Fruit fly (Drosophila melanogaster) whole organism, embryonic: ENCODE results near the gene asl.
A peak's percentile ranks its signal among the peaks of the same experiment; 100 is the strongest.

Source experiments
- Abd-B ChIP-seq: fragments of 200-800 bp; sonication (Bioruptor generic); optimal IDR thresholded peaks from 2 replicates; lab custom pipeline; 2018; ENCODE audit warnings: missing biosample characterization, mild to moderate bottlenecking, missing genetic modification characterization, moderate library complexity
- Ada2b ChIP-seq: fragments of 200-800 bp; sonication (Bioruptor generic); IDR thresholded peaks from 2 replicates; pipeline ENCODE4 v1.3.6; 2022; ENCODE audit warnings: missing biosample characterization, missing genetic modification characterization
- Aef1 ChIP-seq: fragments of 200-800 bp; sonication (Bioruptor generic); IDR thresholded peaks from 3 replicates; pipeline ENCODE4 v1.3.6; 2022; ENCODE audit warnings: missing biosample characterization, missing genetic modification characterization
- CG11456 ChIP-seq: fragments of 200-800 bp; sonication (Bioruptor generic); IDR thresholded peaks from 3 replicates; pipeline ENCODE4 v1.3.6; 2022; ENCODE audit warnings: missing biosample characterization, missing genetic modification characterization
- CG14860 ChIP-seq: fragments of 200-800 bp; sonication (Bioruptor generic); IDR thresholded peaks from 3 replicates; pipeline ENCODE4 v1.3.6; 2022; ENCODE audit warnings: missing biosample characterization, missing genetic modification characterization; ENCODE audit not compliant: partially characterized antibody
- CG1602 ChIP-seq: fragments of 200-800 bp; sonication (Bioruptor generic); optimal IDR thresholded peaks from 3 replicates; lab custom pipeline; 2016; ENCODE audit warnings: missing biosample characterization, missing genetic modification characterization
- CG3163 ChIP-seq: fragments of 200-800 bp; sonication (Bioruptor generic); optimal IDR thresholded peaks from 3 replicates; lab custom pipeline; 2016; ENCODE audit warnings: missing biosample characterization, missing genetic modification characterization
- CG34376 ChIP-seq: fragments of 200-800 bp; sonication (Bioruptor generic); optimal IDR thresholded peaks from 2 replicates; lab custom pipeline; 2018; ENCODE audit warnings: missing biosample characterization, mild to moderate bottlenecking, missing genetic modification characterization
- CG6765 ChIP-seq: fragments of 200-800 bp; sonication (Bioruptor generic); optimal IDR thresholded peaks from 3 replicates; lab custom pipeline; 2017; ENCODE audit warnings: missing biosample characterization, mild to moderate bottlenecking, missing genetic modification characterization
- CG7745 ChIP-seq: fragments of 200-800 bp; sonication (Bioruptor generic); optimal IDR thresholded peaks from 2 replicates; lab custom pipeline; 2018; ENCODE audit warnings: missing biosample characterization, mild to moderate bottlenecking, missing genetic modification characterization, moderate library complexity
- CG7987 ChIP-seq: fragments of 200-800 bp; sonication (Bioruptor generic); optimal IDR thresholded peaks from 2 replicates; lab custom pipeline; 2018; ENCODE audit warnings: missing biosample characterization, mild to moderate bottlenecking, missing genetic modification characterization, moderate library complexity
- CG8290 ChIP-seq, 3 experiments: fragments of 200-800 bp; sonication (Bioruptor generic); optimal IDR thresholded peaks; 2 replicates each; lab custom pipeline; 2016 to 2019; ENCODE audit warnings: missing biosample characterization in 3 of 3, missing genetic modification characterization in 3 of 3, mild to moderate bottlenecking in 2 of 3, moderate library complexity in 1 of 3
- CG9727 ChIP-seq: fragments of 200-800 bp; sonication (Bioruptor generic); optimal IDR thresholded peaks from 3 replicates; lab custom pipeline; 2017; ENCODE audit warnings: missing biosample characterization, mild to moderate bottlenecking, missing genetic modification characterization
- CTCF ChIP-seq: fragments of 200-800 bp; sonication (Bioruptor generic); optimal IDR thresholded peaks from 2 replicates; lab custom pipeline; 2017; ENCODE audit warnings: missing biosample characterization, mild to moderate bottlenecking, missing genetic modification characterization, moderate library complexity
- Dek ChIP-seq: fragments of 200-800 bp; sonication (Bioruptor generic); optimal IDR thresholded peaks from 3 replicates; lab custom pipeline; 2019; ENCODE audit warnings: missing biosample characterization, mild to moderate bottlenecking, missing genetic modification characterization, moderate library complexity
- Drgx ChIP-seq: fragments of 200-800 bp; sonication (Bioruptor generic); IDR thresholded peaks from 2 replicates; pipeline ENCODE4 v1.3.6; 2022; ENCODE audit warnings: missing biosample characterization, missing genetic modification characterization
- E2f2 ChIP-seq: fragments of 200-800 bp; sonication (Bioruptor generic); IDR thresholded peaks from 2 replicates; pipeline ENCODE4 v1.3.6; 2022; ENCODE audit warnings: missing biosample characterization, missing genetic modification characterization
- ERR ChIP-seq: fragments of 200-800 bp; sonication (Bioruptor generic); optimal IDR thresholded peaks from 2 replicates; lab custom pipeline; 2016; ENCODE audit warnings: missing biosample characterization, missing genetic modification characterization
- Fer2 ChIP-seq: fragments of 200-800 bp; sonication (Bioruptor generic); optimal IDR thresholded peaks from 2 replicates; lab custom pipeline; 2018; ENCODE audit warnings: missing biosample characterization, mild to moderate bottlenecking, missing genetic modification characterization, moderate library complexity
- H15 ChIP-seq: fragments of 200-800 bp; sonication (Bioruptor generic); IDR thresholded peaks from 3 replicates; pipeline ENCODE4 v1.3.6; 2022; ENCODE audit warnings: missing biosample characterization, missing genetic modification characterization
- HmgZ ChIP-seq: fragments of 200-800 bp; sonication (Bioruptor generic); optimal IDR thresholded peaks from 2 replicates; lab custom pipeline; 2018; ENCODE audit warnings: missing biosample characterization, mild to moderate bottlenecking, missing genetic modification characterization
- Hr78 ChIP-seq, 2 experiments: fragments of 200-800 bp in 1 of 2; fragments of >200 bp in 1 of 2; sonication (Bioruptor generic) in 1 of 2; optimal IDR thresholded peaks; 2 replicates each; lab custom pipeline; 2017 to 2019; ENCODE audit warnings: missing biosample characterization in 2 of 2, missing genetic modification characterization in 2 of 2, mild to moderate bottlenecking in 1 of 2, moderate library complexity in 1 of 2
- Kr ChIP-seq: fragments of 200-800 bp; sonication (Bioruptor generic); optimal IDR thresholded peaks from 2 replicates; lab custom pipeline; 2017; ENCODE audit warnings: missing biosample characterization, mild to moderate bottlenecking, missing genetic modification characterization
- Lpt ChIP-seq: fragments of >200 bp; optimal IDR thresholded peaks from 2 replicates; lab custom pipeline; 2018; ENCODE audit warnings: missing biosample characterization, missing genetic modification characterization
- Ravus ChIP-seq: fragments of 200-800 bp; sonication (Bioruptor generic); IDR thresholded peaks from 2 replicates; pipeline ENCODE4 v1.3.6; 2022; ENCODE audit warnings: missing biosample characterization, missing genetic modification characterization
- Stat92E ChIP-seq, 3 experiments: fragments of >200 bp in 2 of 3; fragments of 200-800 bp in 1 of 3; sonication (Bioruptor generic) in 1 of 3; optimal IDR thresholded peaks; 2 replicates each; lab custom pipeline; 2017 to 2019; ENCODE audit warnings: missing biosample characterization in 3 of 3, missing genetic modification characterization in 3 of 3, mild to moderate bottlenecking in 1 of 3, moderate library complexity in 1 of 3
- ab ChIP-seq: fragments of 200-800 bp; sonication (Bioruptor generic); optimal IDR thresholded peaks from 2 replicates; lab custom pipeline; 2016; ENCODE audit warnings: missing biosample characterization, missing genetic modification characterization
- ac ChIP-seq: fragments of 200-800 bp; sonication (Bioruptor generic); optimal IDR thresholded peaks from 3 replicates; lab custom pipeline; 2017; ENCODE audit warnings: missing biosample characterization, mild to moderate bottlenecking, missing genetic modification characterization
- bigmax ChIP-seq: fragments of 200-800 bp; sonication (Bioruptor generic); optimal IDR thresholded peaks from 2 replicates; lab custom pipeline; 2018; ENCODE audit warnings: missing biosample characterization, mild to moderate bottlenecking, missing genetic modification characterization
- dati ChIP-seq: fragments of 200-800 bp; sonication (Bioruptor generic); IDR thresholded peaks from 2 replicates; pipeline ENCODE4 v1.3.6; 2022; ENCODE audit warnings: missing biosample characterization, missing genetic modification characterization
- dm ChIP-seq: fragments of 200-800 bp; sonication (Bioruptor generic); optimal IDR thresholded peaks from 3 replicates; lab custom pipeline; 2016; ENCODE audit warnings: missing biosample characterization, missing genetic modification characterization
- dmrt99B ChIP-seq: fragments of 200-800 bp; sonication (Bioruptor generic); optimal IDR thresholded peaks from 2 replicates; lab custom pipeline; 2018; ENCODE audit warnings: missing biosample characterization, mild to moderate bottlenecking, missing genetic modification characterization, moderate library complexity
- fd102C ChIP-seq: fragments of 200-800 bp; sonication (Bioruptor generic); optimal IDR thresholded peaks from 2 replicates; lab custom pipeline; 2018; ENCODE audit warnings: missing biosample characterization, mild to moderate bottlenecking, missing genetic modification characterization, moderate library complexity
- gcm2 ChIP-seq: fragments of 200-800 bp; sonication (Bioruptor generic); optimal IDR thresholded peaks from 2 replicates; lab custom pipeline; 2016; ENCODE audit warnings: missing biosample characterization, missing genetic modification characterization
- gfzf ChIP-seq: fragments of 200-800 bp; sonication (Bioruptor generic); optimal IDR thresholded peaks from 2 replicates; lab custom pipeline; 2016; ENCODE audit warnings: missing biosample characterization, mild to moderate bottlenecking, missing genetic modification characterization, moderate library complexity
- ham ChIP-seq: fragments of 200-800 bp; sonication (Bioruptor generic); IDR thresholded peaks from 2 replicates; pipeline ENCODE4 v1.3.6; 2022; ENCODE audit warnings: missing biosample characterization, missing genetic modification characterization
- insv ChIP-seq, 2 experiments: fragments of 200-800 bp; sonication (Bioruptor generic); optimal IDR thresholded peaks; 3 replicates each; lab custom pipeline; 2016 to 2018; ENCODE audit warnings: missing biosample characterization in 2 of 2, missing genetic modification characterization in 2 of 2
- mam ChIP-seq: fragments of 200-800 bp; sonication (Bioruptor generic); optimal IDR thresholded peaks from 3 replicates; lab custom pipeline; 2016; ENCODE audit warnings: missing biosample characterization, missing genetic modification characterization
- phol ChIP-seq: fragments of 200-800 bp; sonication (Bioruptor generic); optimal IDR thresholded peaks from 3 replicates; lab custom pipeline; 2018; ENCODE audit warnings: missing biosample characterization, mild to moderate bottlenecking, missing genetic modification characterization, moderate library complexity
- pros ChIP-seq: fragments of 200-800 bp; sonication (Bioruptor generic); optimal IDR thresholded peaks from 3 replicates; lab custom pipeline; 2019; ENCODE audit warnings: missing biosample characterization, mild to moderate bottlenecking, missing genetic modification characterization, moderate library complexity
- pzg ChIP-seq: fragments of 200-800 bp; sonication (Bioruptor generic); optimal IDR thresholded peaks from 3 replicates; lab custom pipeline; 2018; ENCODE audit warnings: missing biosample characterization, mild to moderate bottlenecking, missing genetic modification characterization, moderate library complexity
- rib ChIP-seq: fragments of 200-800 bp; sonication (Bioruptor generic); IDR thresholded peaks from 2 replicates; pipeline ENCODE4 v1.3.6; 2022; ENCODE audit warnings: missing biosample characterization, missing genetic modification characterization
- ro ChIP-seq: fragments of 200-800 bp; sonication (Bioruptor generic); IDR thresholded peaks from 2 replicates; pipeline ENCODE4 v1.3.6; 2022; ENCODE audit warnings: missing biosample characterization, missing genetic modification characterization
- schlank ChIP-seq: fragments of 200-800 bp; sonication (Bioruptor generic); optimal IDR thresholded peaks from 2 replicates; lab custom pipeline; 2018; ENCODE audit warnings: missing biosample characterization, mild to moderate bottlenecking, missing genetic modification characterization
- sim ChIP-seq: fragments of 200-800 bp; sonication (Bioruptor generic); IDR thresholded peaks from 2 replicates; pipeline ENCODE4 v1.3.6; 2022; ENCODE audit warnings: missing biosample characterization, missing genetic modification characterization
- sima ChIP-seq: fragments of 200-800 bp; sonication (Bioruptor generic); optimal IDR thresholded peaks from 2 replicates; lab custom pipeline; 2016; ENCODE audit warnings: missing biosample characterization, missing genetic modification characterization
- tgo ChIP-seq: fragments of 200-800 bp; sonication (Bioruptor generic); IDR thresholded peaks from 3 replicates; pipeline ENCODE4 v1.3.6; 2022; ENCODE audit warnings: missing biosample characterization, missing genetic modification characterization
- ttk ChIP-seq: fragments of 200-800 bp; sonication (Bioruptor generic); IDR thresholded peaks from 2 replicates; pipeline ENCODE4 v2.1.2; 2022; ENCODE audit warnings: missing biosample characterization, missing genetic modification characterization
- twi ChIP-seq: fragments of 200-800 bp; optimal IDR thresholded peaks from 2 replicates; lab custom pipeline; 2019; ENCODE audit warnings: missing biosample characterization, mild to moderate bottlenecking, missing genetic modification characterization, moderate library complexity
- zfh1 ChIP-seq: fragments of 200-800 bp; sonication (Bioruptor generic); IDR thresholded peaks from 3 replicates; pipeline ENCODE4 v1.3.6; 2022; ENCODE audit warnings: missing biosample characterization, missing genetic modification characterization

asl gene

dm6 chr3R:5624115-5624878 lies 18.0 kb upstream of the asl start, which contains the start of the genes Dph4, Spec2 and RpL13A (continued):
- peak; percentile 16 for TF ChIP-seq ab
- TF ChIP-seq dm = peak; percentile 97
- TF ChIP-seq CG1602 = peak; percentile 77
- peak; percentile 97 for TF ChIP-seq CG9727 (GFP tag; lab: Kevin White, UChicago)
- peak; percentile 94 for TF ChIP-seq HmgZ (tag; lab: Kevin White, UChicago)
- TF ChIP-seq CG11456 (GFP tag; lab: Robert Waterston, UW) = no peak
- peak; percentile 98 for TF ChIP-seq CG34376
- TF ChIP-seq CTCF (GFP tag; lab: Kevin White, UChicago) = peak; percentile 64
- TF ChIP-seq phol (tag; lab: Kevin White, UChicago) = peak; percentile 94
- TF ChIP-seq tgo (GFP tag; lab: Robert Waterston, UW) = no peak
- TF ChIP-seq dati (GFP tag; lab: Robert Waterston, UW) = no peak
- no peak for TF ChIP-seq zfh1
- peak in 1 of 3 experiments; percentile 59 for TF ChIP-seq Stat92E (GFP tag; optimal IDR thresholded peaks at IDR 0.05; lab: Kevin White, UChicago)
- peak; percentile 44 for TF ChIP-seq pros
- TF ChIP-seq schlank (tag; lab: Kevin White, UChicago) = peak; percentile 95
- peak; percentile 84 for TF ChIP-seq mam (GFP tag; lab: Kevin White, UChicago)
- peak; percentile 88 for TF ChIP-seq gcm2 (GFP tag; lab: Kevin White, UChicago)
- TF ChIP-seq pzg (GFP tag; lab: Kevin White, UChicago) = peak; percentile 98
- TF ChIP-seq ttk (GFP tag; lab: Robert Waterston, UW) = no peak
- no peak for TF ChIP-seq dmrt99B (tag; lab: Kevin White, UChicago)
- TF ChIP-seq ro (GFP tag; lab: Robert Waterston, UW) = no peak
- TF ChIP-seq Ada2b (GFP tag; lab: Robert Waterston, UW) = no peak
- TF ChIP-seq fd102C (GFP tag; lab: Kevin White, UChicago) = peak; percentile 87
- TF ChIP-seq Ravus = no peak
- TF ChIP-seq Kr = peak; percentile 86
- TF ChIP-seq bigmax (GFP tag; lab: Kevin White, UChicago) = peak; percentile 82
- TF ChIP-seq E2f2 (GFP tag; lab: Robert Waterston, UW) = no peak
- TF ChIP-seq Lpt (GFP tag; lab: Kevin White, UChicago) = no peak
- TF ChIP-seq twi (tag; lab: Kevin White, UChicago) = peak; percentile 82
- TF ChIP-seq sima (GFP tag; lab: Kevin White, UChicago) = peak; percentile 82
- TF ChIP-seq gfzf (GFP tag; lab: Kevin White, UChicago) = peak; percentile 72
- no peak for TF ChIP-seq rib
- no peak for TF ChIP-seq Drgx (GFP tag; lab: Robert Waterston, UW)
- TF ChIP-seq H15 (GFP tag; lab: Robert Waterston, UW) = no peak
- peak; percentile 97 for TF ChIP-seq CG6765
- TF ChIP-seq CG7745 = no peak
- TF ChIP-seq Aef1 (GFP tag; lab: Robert Waterston, UW) = no peak
- TF ChIP-seq ac (GFP tag; lab: Kevin White, UChicago) = peak; percentile 90
- peak; percentile 99 for TF ChIP-seq CG7987 (GFP tag; lab: Kevin White, UChicago)
- TF ChIP-seq Hr78 (GFP tag; optimal IDR thresholded peaks at IDR 0.05; lab: Kevin White, UChicago) = peak in 1 of 2 experiments; percentile 52
- TF ChIP-seq Dek = peak; percentile 81
- TF ChIP-seq CG8290 (GFP tag; optimal IDR thresholded peaks at IDR 0.05; lab: Kevin White, UChicago) = peak; percentile 95
- TF ChIP-seq CG8290 (tag; optimal IDR thresholded peaks at IDR 0.05; lab: Kevin White, UChicago) = peak; percentile 88 to 97
- TF ChIP-seq Abd-B (GFP tag; lab: Kevin White, UChicago) = no peak
- no peak for TF ChIP-seq CG14860 (GFP tag; lab: Robert Waterston, UW)
- no peak for TF ChIP-seq sim (GFP tag; lab: Robert Waterston, UW)
- peak; percentile 84 for TF ChIP-seq CG3163
- TF ChIP-seq Fer2 (tag; lab: Kevin White, UChicago) = peak; percentile 89
- TF ChIP-seq insv (GFP tag; optimal IDR thresholded peaks at IDR 0.05; lab: Kevin White, UChicago) = peak in 1 of 2 experiments; percentile 85
- peak; percentile 81 for TF ChIP-seq ERR
- TF ChIP-seq ham (GFP tag; lab: Robert Waterston, UW) = no peak
